Fruit fly (Drosophila melanogaster) whole organism, adult: ENCODE measurements around the gene CG32445.

ENCODE experiments used
- CG12768 ChIP-seq: fragments of 200-800 bp; sonication (Bioruptor generic); optimal IDR thresholded peaks from 2 replicates; lab custom pipeline; 2017; ENCODE audit warnings: missing biosample characterization, missing genetic modification characterization, mild to moderate bottlenecking, moderate library complexity, missing genetic modification reagents
- CG33017 ChIP-seq: fragments of 200-800 bp; sonication (Bioruptor generic); optimal IDR thresholded peaks from 2 replicates; lab custom pipeline; 2018; ENCODE audit warnings: missing biosample characterization, mild to moderate bottlenecking, missing genetic modification characterization, moderate library complexity
- bab1 ChIP-seq: fragments of 200-800 bp; sonication (Bioruptor generic); optimal IDR thresholded peaks from 3 replicates; lab custom pipeline; 2019; ENCODE audit warnings: missing biosample characterization, mild to moderate bottlenecking, missing genetic modification characterization, moderate library complexity
- ovo ChIP-seq: fragments of 200-800 bp; sonication (Bioruptor generic); optimal IDR thresholded peaks from 2 replicates; lab custom pipeline; 2016; ENCODE audit warnings: missing biosample characterization, missing genetic modification characterization

DNA sequence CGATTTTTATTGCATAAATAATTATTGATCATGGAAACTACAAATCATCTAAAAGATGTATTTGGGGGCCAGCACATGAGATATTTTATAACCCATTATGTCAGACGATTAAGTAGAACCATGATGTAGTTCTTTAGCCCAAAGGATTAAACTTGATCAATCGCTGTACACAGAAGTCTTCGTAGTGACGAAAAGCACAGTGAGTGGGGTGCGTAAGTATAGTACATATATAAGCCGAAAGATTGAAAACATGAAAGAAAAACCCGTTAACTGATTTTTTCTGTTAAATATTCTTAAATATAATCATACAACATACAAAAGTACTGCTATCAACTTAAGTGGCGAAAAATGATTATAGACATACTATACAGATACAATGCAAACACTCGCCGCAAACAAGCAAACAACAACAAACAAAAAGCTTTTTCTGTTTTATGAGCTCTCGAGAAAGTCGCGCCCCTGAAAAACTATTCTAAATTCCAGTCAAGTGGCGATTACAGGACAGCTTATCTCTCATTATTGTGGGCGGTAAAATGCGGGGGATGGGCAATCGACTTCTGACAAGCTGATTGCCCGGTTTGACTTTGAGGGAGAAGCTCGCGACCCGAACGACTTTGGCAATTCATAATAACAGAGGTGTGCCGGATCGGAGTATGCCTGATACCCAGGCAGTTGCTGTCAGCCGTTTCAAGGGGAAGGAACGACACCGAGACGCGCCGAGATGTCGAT, 2.7 kb upstream of the CG32445 start, which contains the start of gene CG32444:
- peak; percentile 65 for TF ChIP-seq CG12768 (GFP tag; lab: Kevin White, UChicago)
- TF ChIP-seq bab1 (GFP tag; lab: Kevin White, UChicago): no peak
- no peak for TF ChIP-seq ovo (GFP tag; lab: Kevin White, UChicago)
- TF ChIP-seq CG33017 (tag; lab: Kevin White, UChicago): peak; percentile 8
